Worm (Caenorhabditis elegans) whole organism, young adult: ENCODE data around the gene msd-4.

Experiments used
- B0035.1 ChIP-seq: sonication (generic microtip); optimal IDR thresholded peaks from 2 replicates; lab custom pipeline; 2016; ENCODE audit warnings: missing genetic modification characterization, mild to moderate bottlenecking, missing compliant biosample characterization, missing genotype, missing genetic modification reagents
- C06A6.2 ChIP-seq: fragments of 200-800 bp; sonication (Bioruptor generic); conservative IDR thresholded peaks from 2 replicates; pipeline ENCODE4 v1.3.6; 2022; ENCODE audit warnings: missing genetic modification characterization, missing compliant biosample characterization
- D2030.7 ChIP-seq: fragments of 200-800 bp; sonication (Bioruptor generic); IDR thresholded peaks from 2 replicates; pipeline ENCODE4 v1.3.6; 2022; ENCODE audit warnings: missing genetic modification reagents, missing genetic modification characterization, missing compliant biosample characterization
- F33H1.4 ChIP-seq: fragments of 200-800 bp; sonication (Bioruptor generic); IDR thresholded peaks from 2 replicates; pipeline ENCODE4 v1.3.6; 2022; ENCODE audit warnings: missing genetic modification reagents, missing genetic modification characterization, missing compliant biosample characterization
- F49E8.2 ChIP-seq: sonication (generic microtip); optimal IDR thresholded peaks from 3 replicates; lab custom pipeline; 2017; ENCODE audit warnings: missing genetic modification characterization, mild to moderate bottlenecking, missing compliant biosample characterization, antibody characterized with exemption, moderate library complexity; ENCODE audit not compliant: insufficient read depth
- F57C9.4 ChIP-seq: sonication (generic microtip); optimal IDR thresholded peaks from 2 replicates; lab custom pipeline; 2017; ENCODE audit warnings: mild to moderate bottlenecking, missing genetic modification characterization, missing compliant biosample characterization
- Y53G8AR.9 ChIP-seq: fragments of 200-800 bp; sonication (Bioruptor generic); conservative IDR thresholded peaks from 2 replicates; pipeline ENCODE4 v1.3.6; 2022; ENCODE audit warnings: missing genetic modification reagents, missing genetic modification characterization, missing compliant biosample characterization
- Y56A3A.18 ChIP-seq: fragments of 200-800 bp; sonication (Bioruptor generic); IDR thresholded peaks from 2 replicates; pipeline ENCODE4 v1.3.6; 2022; ENCODE audit warnings: missing genetic modification reagents, missing genetic modification characterization, missing compliant biosample characterization
- Y67H2A.10 ChIP-seq: fragments of 200-800 bp; sonication (Bioruptor generic); conservative IDR thresholded peaks from 2 replicates; pipeline ENCODE4 v1.3.6; 2022; ENCODE audit warnings: missing genetic modification reagents, missing genetic modification characterization, missing compliant biosample characterization
- aptf-3 ChIP-seq: fragments of 200-800 bp; sonication (Bioruptor generic); IDR thresholded peaks from 2 replicates; pipeline ENCODE4 v1.3.6; 2022; ENCODE audit warnings: missing genetic modification characterization, missing compliant biosample characterization
- bed-1 ChIP-seq: fragments of 200-800 bp; sonication (Bioruptor generic); IDR thresholded peaks from 2 replicates; pipeline ENCODE4 v1.3.6; 2022; ENCODE audit warnings: missing genetic modification reagents, missing genetic modification characterization, missing compliant biosample characterization
- bed-2 ChIP-seq: fragments of 200-800 bp; sonication (Bioruptor generic); IDR thresholded peaks from 2 replicates; pipeline ENCODE4 v1.3.6; 2022; ENCODE audit warnings: missing genetic modification reagents, missing genetic modification characterization, missing compliant biosample characterization
- cebp-1 ChIP-seq, 2 experiments: fragments of 200-800 bp in 1 of 2; sonication (Bioruptor generic) in 1 of 2; sonication (generic microtip) in 1 of 2; IDR thresholded peaks in 1 of 2; optimal IDR thresholded peaks in 1 of 2; 2 replicates each; pipeline versions ENCODE4 v1.3.6 to Lab custom; 2017 to 2022; ENCODE audit warnings: missing compliant biosample characterization in 2 of 2, missing genetic modification characterization in 2 of 2, mild to moderate bottlenecking in 1 of 2, missing genetic modification reagents in 1 of 2, moderate library complexity in 1 of 2
- ceh-58 ChIP-seq: fragments of 200-800 bp; sonication (Bioruptor generic); IDR thresholded peaks from 2 replicates; pipeline ENCODE4 v1.3.6; 2022; ENCODE audit warnings: missing genetic modification characterization, missing compliant biosample characterization
- ceh-79 ChIP-seq: sonication (generic microtip); optimal IDR thresholded peaks from 2 replicates; lab custom pipeline; 2017; ENCODE audit warnings: mild to moderate bottlenecking, missing genetic modification characterization, missing compliant biosample characterization
- fkh-3 ChIP-seq: sonication (generic microtip); optimal IDR thresholded peaks from 2 replicates; lab custom pipeline; 2016; ENCODE audit warnings: mild to moderate bottlenecking, missing genetic modification characterization, missing compliant biosample characterization
- him-1 ChIP-seq: sonication (generic microtip); optimal IDR thresholded peaks from 2 replicates; lab custom pipeline; 2016; ENCODE audit warnings: missing genotype, missing genetic modification reagents, missing genetic modification characterization, missing compliant biosample characterization
- hlh-12 ChIP-seq: sonication (generic microtip); optimal IDR thresholded peaks from 2 replicates; lab custom pipeline; 2016; ENCODE audit warnings: missing genetic modification characterization, missing compliant biosample characterization
- hmg-1.2 ChIP-seq: fragments of 200-800 bp; sonication (Bioruptor generic); IDR thresholded peaks from 2 replicates; pipeline ENCODE4 v1.3.6; 2022; ENCODE audit warnings: missing genetic modification reagents, missing genetic modification characterization, missing compliant biosample characterization
- hmg-20 ChIP-seq: fragments of 200-800 bp; sonication (Bioruptor generic); IDR thresholded peaks from 2 replicates; pipeline ENCODE4 v1.3.6; 2022; ENCODE audit warnings: missing genetic modification reagents, missing genetic modification characterization, missing compliant biosample characterization
- lin-26 ChIP-seq: fragments of 200-800 bp; sonication (Bioruptor generic); IDR thresholded peaks from 2 replicates; pipeline ENCODE4 v1.3.6; 2022; ENCODE audit warnings: missing genetic modification reagents, missing genetic modification characterization, missing compliant biosample characterization
- lir-1 ChIP-seq: fragments of 200-800 bp; sonication (Bioruptor generic); conservative IDR thresholded peaks from 2 replicates; pipeline ENCODE4 v1.3.6; 2022; ENCODE audit warnings: missing genetic modification reagents, missing genetic modification characterization, missing compliant biosample characterization
- lsl-1 ChIP-seq: fragments of 200-800 bp; sonication (Bioruptor generic); optimal IDR thresholded peaks from 2 replicates; lab custom pipeline; 2018; ENCODE audit warnings: mild to moderate bottlenecking, missing genetic modification characterization, moderate library complexity, missing compliant biosample characterization
- madf-8 ChIP-seq: fragments of 200-800 bp; sonication (Bioruptor generic); conservative IDR thresholded peaks from 2 replicates; pipeline ENCODE4 v1.3.6; 2022; ENCODE audit warnings: missing genetic modification reagents, missing genetic modification characterization, missing compliant biosample characterization
- mcd-1 ChIP-seq: fragments of 200-800 bp; sonication (Bioruptor generic); IDR thresholded peaks from 2 replicates; pipeline ENCODE4 v1.3.6; 2022; ENCODE audit warnings: missing genetic modification reagents, missing genetic modification characterization, missing compliant biosample characterization
- mes-4 ChIP-seq: sonication (generic microtip); optimal IDR thresholded peaks from 2 replicates; lab custom pipeline; 2016; ENCODE audit warnings: missing genotype, missing genetic modification characterization, missing compliant biosample characterization
- nhr-120 ChIP-seq: fragments of 200-800 bp; sonication (Bioruptor generic); IDR thresholded peaks from 2 replicates; pipeline ENCODE4 v1.3.6; 2022; ENCODE audit warnings: missing genetic modification characterization, missing compliant biosample characterization
- nhr-80 ChIP-seq: sonication (generic microtip); optimal IDR thresholded peaks from 2 replicates; lab custom pipeline; 2016; ENCODE audit warnings: missing genetic modification characterization, missing compliant biosample characterization
- nhr-90 ChIP-seq: sonication (generic microtip); optimal IDR thresholded peaks from 2 replicates; lab custom pipeline; 2016; ENCODE audit warnings: missing genotype, mild to moderate bottlenecking, missing genetic modification characterization, missing compliant biosample characterization
- pbrm-1 ChIP-seq: fragments of 200-800 bp; sonication (Bioruptor generic); IDR thresholded peaks from 2 replicates; pipeline ENCODE4 v1.3.6; 2022; ENCODE audit warnings: missing genetic modification reagents, missing genetic modification characterization, missing compliant biosample characterization
- repo-1 ChIP-seq: sonication (generic microtip); optimal IDR thresholded peaks from 2 replicates; lab custom pipeline; 2017; ENCODE audit warnings: mild to moderate bottlenecking, missing genetic modification characterization, missing compliant biosample characterization
- snpc-4 ChIP-seq, 5 experiments: fragments of 150-350 bp in 1 of 5; sonication (generic microtip) in 4 of 5; optimal IDR thresholded peaks; 2 replicates each; lab custom pipeline; 2014 to 2018; ENCODE audit warnings: missing genetic modification characterization in 5 of 5, missing biosample characterization in 3 of 5, antibody characterized with exemption in 2 of 5, mild to moderate bottlenecking in 2 of 5, missing compliant biosample characterization in 2 of 5, missing genotype in 2 of 5, moderate library complexity in 2 of 5, missing genetic modification reagents in 1 of 5
- tbp1 ChIP-seq: fragments of 200-800 bp; sonication (Bioruptor generic); optimal IDR thresholded peaks from 2 replicates; lab custom pipeline; 2018; ENCODE audit warnings: mild to moderate bottlenecking, missing genetic modification characterization, missing compliant biosample characterization
- zim-3 ChIP-seq: sonication (generic microtip); optimal IDR thresholded peaks from 2 replicates; lab custom pipeline; 2017; ENCODE audit warnings: mild to moderate bottlenecking, missing genetic modification characterization, moderate library complexity, missing compliant biosample characterization
- ztf-26 ChIP-seq: sonication (generic microtip); optimal IDR thresholded peaks from 2 replicates; lab custom pipeline; 2017; ENCODE audit warnings: missing genetic modification characterization, missing compliant biosample characterization
- ztf-6 ChIP-seq: fragments of 200-800 bp; sonication (Bioruptor generic); IDR thresholded peaks from 2 replicates; pipeline ENCODE4 v1.3.6; 2022; ENCODE audit warnings: missing genetic modification reagents, missing genetic modification characterization, missing compliant biosample characterization

Gene msd-4

DNA sequence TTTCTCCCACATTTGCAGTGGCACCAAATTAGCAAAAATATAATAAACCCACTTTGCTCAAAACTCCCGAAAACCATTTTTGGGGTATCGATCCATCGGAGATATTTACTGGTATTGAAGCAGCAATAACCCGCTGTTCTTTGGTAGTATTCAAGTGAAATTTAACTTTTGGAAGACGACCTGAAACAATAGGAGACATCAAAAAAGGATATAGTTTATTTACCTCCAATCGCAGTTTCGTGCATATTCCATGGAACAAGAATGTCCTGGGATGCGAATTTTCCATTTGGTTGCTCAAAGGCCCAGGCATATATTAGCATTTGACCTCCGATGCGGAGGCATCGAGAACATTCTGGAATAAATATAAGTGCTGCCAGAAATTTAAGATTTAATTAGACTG, 4.9 kb upstream of the msd-4 start:
- TF ChIP-seq aptf-3 (GFP tag; lab: Robert Waterston, UW) (no peak), ceh-79 (tag; lab: Kevin White, UChicago) (no peak), Y53G8AR.9 (GFP tag; lab: Robert Waterston, UW) (no peak), lir-1 (GFP tag; lab: Robert Waterston, UW) (no peak), F33H1.4 (GFP tag; lab: Robert Waterston, UW) (no peak), tbp1 (GFP tag; lab: Kevin White, UChicago) (no peak), zim-3 (tag; lab: Kevin White, UChicago) (no peak), madf-8 (GFP tag; lab: Robert Waterston, UW) (no peak), ceh-58 (GFP tag; lab: Robert Waterston, UW) (no peak), D2030.7 (GFP tag; lab: Robert Waterston, UW) (no peak), bed-1 (GFP tag; lab: Robert Waterston, UW) (no peak), Y56A3A.18 (no peak), ztf-6 (GFP tag; lab: Robert Waterston, UW) (no peak), nhr-120 (GFP tag; lab: Robert Waterston, UW) (no peak), F57C9.4 (no peak), pbrm-1 (GFP tag; lab: Robert Waterston, UW) (no peak)

DNA sequence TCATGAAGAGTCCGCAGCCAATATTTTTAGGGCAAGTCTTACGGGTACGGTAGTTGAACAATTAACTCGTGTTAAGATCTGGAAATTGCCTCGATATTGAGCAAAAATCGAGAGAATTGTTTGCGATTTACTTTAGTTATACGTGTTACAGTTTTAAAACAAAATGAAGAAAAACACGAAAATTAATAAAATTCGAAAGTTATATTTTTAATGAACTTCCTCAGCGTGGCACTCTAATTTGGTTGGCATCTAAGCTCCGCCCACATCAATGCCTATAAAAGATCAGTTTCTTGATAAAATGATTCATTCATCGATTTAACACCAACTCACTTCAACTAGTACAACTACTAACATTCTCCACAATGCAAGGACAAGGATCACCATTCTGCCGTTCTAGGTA, 1.9 kb upstream of the msd-4 start, which contains the start of gene gipc-1:
TSS of gene gipc-1 (plus strand) at position 301 of the 400 bp plus-strand sequence.
- TF ChIP-seq hmg-1.2 (GFP tag; lab: Robert Waterston, UW) (no peak), Y67H2A.10 (GFP tag; lab: Robert Waterston, UW) (no peak), snpc-4 (GFP tag; optimal IDR thresholded peaks at IDR 0.05; lab: Kevin White, UChicago) (no peak), snpc-4 (tag; optimal IDR thresholded peaks at IDR 0.05; lab: Kevin White, UChicago) (no peak), repo-1 (tag; lab: Kevin White, UChicago) (no peak), lsl-1 (GFP tag; lab: Kevin White, UChicago) (no peak), lin-26 (GFP tag; lab: Robert Waterston, UW) (no peak), F49E8.2 (tag; lab: Kevin White, UChicago) (no peak), fkh-3 (tag; lab: Kevin White, UChicago) (no peak), cebp-1 (GFP tag; IDR thresholded peaks at IDR 0.05; lab: Robert Waterston, UW) (no peak), cebp-1 (tag; optimal IDR thresholded peaks at IDR 0.05; lab: Kevin White, UChicago) (no peak), mes-4 (tag; lab: Kevin White, UChicago) (no peak), Y56A3A.18 (no peak), B0035.1 (tag; lab: Kevin White, UChicago) (no peak), nhr-80 (tag; lab: Kevin White, UChicago) (no peak), bed-2 (GFP tag; lab: Robert Waterston, UW) (no peak), aptf-3 (GFP tag; lab: Robert Waterston, UW) (no peak), him-1 (no peak), nhr-90 (tag; lab: Kevin White, UChicago) (no peak), hmg-20 (GFP tag; lab: Robert Waterston, UW) (no peak)

DNA sequence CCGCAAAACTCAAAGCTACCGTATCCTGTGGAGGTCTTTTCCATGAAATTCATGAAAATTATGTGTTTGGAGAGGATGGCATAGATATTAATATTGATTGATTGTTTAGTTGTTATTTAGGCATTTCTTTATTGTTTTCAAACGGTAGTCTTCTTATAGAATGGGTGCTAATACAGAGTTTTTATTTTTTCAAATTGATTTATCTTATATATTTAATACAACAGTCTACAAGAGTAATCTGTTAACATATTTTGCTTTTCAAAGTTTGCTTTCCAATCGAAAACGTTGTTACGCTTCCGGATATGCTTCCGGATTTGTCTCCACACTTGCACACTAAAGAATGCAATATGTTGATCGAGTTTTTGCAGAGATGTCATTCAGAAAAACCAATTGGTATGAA, 1.8 kb downstream of the msd-4 start, which contains the start of gene C35D10.17:
TSS of gene C35D10.17 (plus strand) at position 301 of the 400 bp plus-strand sequence.
- TF ChIP-seq fkh-3 (tag; lab: Kevin White, UChicago) (no peak), ztf-26 (no peak), mcd-1 (GFP tag; lab: Robert Waterston, UW) (no peak), hlh-12 (tag; lab: Kevin White, UChicago) (no peak), C06A6.2 (GFP tag; lab: Robert Waterston, UW) (no peak)
